Worm (Caenorhabditis elegans): ENCODE data around the gene C06B8.7.

Gene C06B8.7

ce11 chrV:15499099-15499498 lies 565 bp downstream of the C06B8.7 start:
- TF ChIP-seq let-526 (GFP tag; IDR thresholded peaks at IDR 0.05) = no peak
- no peak for TF ChIP-seq lin-54 (GFP tag; optimal IDR thresholded peaks at IDR 0.05)
- no peak for TF ChIP-seq ztf-28 (GFP tag; IDR thresholded peaks at IDR 0.05)
- TF ChIP-seq ztf-25 (GFP tag; IDR thresholded peaks at IDR 0.05) = no peak
- no peak for TF ChIP-seq lin-35 (GFP tag; optimal IDR thresholded peaks at IDR 0.05)
- no peak for TF ChIP-seq cebp-1 (GFP tag; IDR thresholded peaks at IDR 0.05)
- TF ChIP-seq cebp-1 (tag; optimal IDR thresholded peaks at IDR 0.05) = no peak
- TF ChIP-seq dox-1 (GFP tag; IDR thresholded peaks at IDR 0.05) = no peak
- TF ChIP-seq atf-7 (tag; optimal IDR thresholded peaks at IDR 0.05) = peak; percentile 48
- TF ChIP-seq F55B11.4 (tag; optimal IDR thresholded peaks at IDR 0.05; ENCODE audit: borderline replicate concordance, insufficient read depth) = no peak
- no peak for TF ChIP-seq tbx-9 (tag; optimal IDR thresholded peaks at IDR 0.05; ENCODE audit: borderline replicate concordance)
- no peak for TF ChIP-seq Y67H2A.10 (GFP tag; conservative IDR thresholded peaks at IDR 0.05)
- peak; percentile 61; the same call in 1 of the 2 replicates for TF ChIP-seq hmg-1.2 (GFP tag; IDR thresholded peaks at IDR 0.05)

DNA sequence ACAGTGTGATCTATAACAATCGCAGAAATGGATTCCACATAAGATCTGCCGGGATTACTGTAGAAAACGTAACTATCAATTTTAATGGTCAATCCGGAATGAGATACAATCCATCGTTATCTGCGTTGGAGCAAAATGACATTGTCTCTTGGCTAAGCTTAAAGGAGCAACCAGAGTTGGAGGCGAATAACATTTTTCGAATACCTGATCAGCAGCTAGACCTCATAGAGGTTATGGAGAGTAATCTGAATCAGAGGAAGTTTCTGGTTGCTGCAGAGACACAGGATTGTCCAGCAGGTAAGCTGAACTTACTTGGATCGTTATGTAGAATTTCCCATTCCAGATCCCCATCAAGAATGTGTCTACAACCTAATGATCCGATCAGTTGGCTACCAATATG lies 5.1 kb downstream of the C06B8.7 start:
- no peak for TF ChIP-seq F57C9.4 (tag; optimal IDR thresholded peaks at IDR 0.05)
- TF ChIP-seq aptf-3 (GFP tag; IDR thresholded peaks at IDR 0.05) = no peak

ce11 chrV:15505068-15505467 lies 6.5 kb downstream of the C06B8.7 start:
- no peak for TF ChIP-seq C06A6.2 (GFP tag; conservative IDR thresholded peaks at IDR 0.05)
- no peak for TF ChIP-seq sptf-2 (GFP tag; optimal IDR thresholded peaks at IDR 0.05)
- no peak for TF ChIP-seq lin-40 (tag; optimal IDR thresholded peaks at IDR 0.05)
- no peak for TF ChIP-seq egrh-3 (GFP tag; IDR thresholded peaks at IDR 0.05)
- no peak for TF ChIP-seq B0019.2 (GFP tag; conservative IDR thresholded peaks at IDR 0.05)
- TF ChIP-seq C17E4.6 (GFP tag; IDR thresholded peaks at IDR 0.05) = no peak
- TF ChIP-seq lir-1 (GFP tag; conservative IDR thresholded peaks at IDR 0.05) = 0 out of 2 replicates have a peak, but pooled peaks have one; percentile 52
- peak; percentile 75 for TF ChIP-seq D2030.7 (GFP tag; IDR thresholded peaks at IDR 0.05)
- TF ChIP-seq ceh-79 (tag; optimal IDR thresholded peaks at IDR 0.05) = no peak
- peak; percentile 52 for TF ChIP-seq athp-1 (tag; optimal IDR thresholded peaks at IDR 0.05)
- TF ChIP-seq pha-4 (tag; optimal IDR thresholded peaks at IDR 0.05) = no peak
- TF ChIP-seq sdz-38 (tag; optimal IDR thresholded peaks at IDR 0.05) = no peak
- TF ChIP-seq mel-28 (tag; optimal IDR thresholded peaks at IDR 0.05; ENCODE audit: borderline replicate concordance) = no peak
- TF ChIP-seq tbx-9 (tag; optimal IDR thresholded peaks at IDR 0.05; ENCODE audit: borderline replicate concordance) = no peak
- TF ChIP-seq nfya-2 (GFP tag; IDR thresholded peaks at IDR 0.05) = no peak
- TF ChIP-seq F49E8.2 (tag; optimal IDR thresholded peaks at IDR 0.05; ENCODE audit: insufficient read depth) = no peak
- peak; percentile 57 for TF ChIP-seq lin-54 (GFP tag; optimal IDR thresholded peaks at IDR 0.05)
- no peak for TF ChIP-seq ccch-3 (GFP tag; optimal IDR thresholded peaks at IDR 0.05)
- TF ChIP-seq cebp-2 (GFP tag; IDR thresholded peaks at IDR 0.05) = no peak
- TF ChIP-seq nhr-27 (tag; optimal IDR thresholded peaks at IDR 0.05) = no peak
- TF ChIP-seq Y53G8AR.9 (GFP tag; conservative IDR thresholded peaks at IDR 0.05) = no peak
- no peak for TF ChIP-seq efl-1 (GFP tag; optimal IDR thresholded peaks at IDR 0.05)
- TF ChIP-seq snpc-1.1 (tag; optimal IDR thresholded peaks at IDR 0.05; ENCODE audit: insufficient read depth) = no peak
- TF ChIP-seq nfyb-1 (GFP tag; IDR thresholded peaks at IDR 0.05) = 0 out of 2 replicates have a peak, but pooled peaks have one; percentile 52
- peak; percentile 19 for TF ChIP-seq chd-7 (tag; optimal IDR thresholded peaks at IDR 0.05)
- no peak for TF ChIP-seq bed-2 (GFP tag; IDR thresholded peaks at IDR 0.05)
- TF ChIP-seq Y79H2A.3 (GFP tag; conservative IDR thresholded peaks at IDR 0.05) = no peak
- TF ChIP-seq F10E7.11 (tag; optimal IDR thresholded peaks at IDR 0.05) = no peak
- no peak for TF ChIP-seq aptf-3 (GFP tag; IDR thresholded peaks at IDR 0.05)
- peak; percentile 36 for TF ChIP-seq lsl-1 (GFP tag; optimal IDR thresholded peaks at IDR 0.05)
- TF ChIP-seq hrde-1 (tag; optimal IDR thresholded peaks at IDR 0.05; ENCODE audit: borderline replicate concordance) = no peak
- no peak for TF ChIP-seq ceh-100 (GFP tag; IDR thresholded peaks at IDR 0.05)
- 0 out of 2 replicates have a peak, but pooled peaks have one; percentile 14 for TF ChIP-seq madf-3 (GFP tag; IDR thresholded peaks at IDR 0.05)
- TF ChIP-seq tbp1 (GFP tag; optimal IDR thresholded peaks at IDR 0.05) = peak; percentile 93
